Worm (Caenorhabditis elegans) whole organism, midembryonic: Measurements from ENCODE around the gene ZK632.11.
A peak's percentile ranks its signal among the peaks of the same experiment; 100 is the strongest.

Source experiments
- ref-1 ChIP-seq: fragments of 200-800 bp; sonication (Bioruptor generic); conservative IDR thresholded peaks from 2 replicates; pipeline ENCODE4 v1.3.6; 2022; ENCODE audit warnings: missing genetic modification reagents, missing genetic modification characterization, missing compliant biosample characterization
- tab-1 ChIP-seq: fragments of 200-800 bp; sonication (Bioruptor generic); IDR thresholded peaks from 2 replicates; pipeline ENCODE4 v1.3.6; 2022; ENCODE audit warnings: missing genetic modification characterization, missing compliant biosample characterization

DNA sequence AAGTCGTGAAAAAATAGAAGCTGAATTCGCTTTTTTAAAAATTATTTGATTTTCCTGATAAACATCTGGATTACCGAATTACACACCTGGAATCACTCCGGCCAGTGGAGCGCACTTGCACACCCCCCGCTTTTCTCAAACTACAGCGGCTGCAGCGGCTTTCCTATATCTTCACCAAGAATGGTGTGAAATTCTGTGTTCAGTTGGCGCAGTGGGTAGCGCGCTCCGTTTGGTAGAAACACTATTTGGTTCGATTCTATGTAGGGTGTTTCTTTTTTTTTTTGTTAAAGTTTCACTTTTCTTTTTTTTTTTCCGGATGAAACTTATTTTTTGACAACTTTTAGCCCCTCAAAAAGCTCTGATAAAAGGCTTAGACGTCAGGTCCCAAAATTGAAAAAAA lies 21.4 kb downstream of the ZK632.11 start:
- TF ChIP-seq ref-1 (GFP tag; lab: Robert Waterston, UW), result peak; percentile 62
- peak; percentile 84 for TF ChIP-seq tab-1 (GFP tag; lab: Robert Waterston, UW)
